Worm (Caenorhabditis elegans) whole organism, late embryonic: ENCODE measurements around the gene bmy-1.

ENCODE experiments used
- ceh-2 ChIP-seq: sonication (generic microtip); optimal IDR thresholded peaks from 2 replicates; lab custom pipeline; 2016; ENCODE audit warnings: missing genotype, missing genetic modification characterization, missing compliant biosample characterization
- ceh-24 ChIP-seq: sonication (generic microtip); optimal IDR thresholded peaks from 2 replicates; lab custom pipeline; 2016; ENCODE audit warnings: mild to moderate bottlenecking, missing genetic modification characterization, missing compliant biosample characterization
- ceh-34 ChIP-seq: sonication (generic microtip); optimal IDR thresholded peaks from 2 replicates; lab custom pipeline; 2016; ENCODE audit warnings: mild to moderate bottlenecking, missing genetic modification characterization, missing compliant biosample characterization
- dmd-4 ChIP-seq: sonication (generic microtip); optimal IDR thresholded peaks from 2 replicates; lab custom pipeline; 2016; ENCODE audit warnings: borderline replicate concordance, missing genetic modification characterization, missing compliant biosample characterization
- lim-6 ChIP-seq: sonication (generic microtip); optimal IDR thresholded peaks from 2 replicates; lab custom pipeline; 2016; ENCODE audit warnings: missing genetic modification characterization, missing compliant biosample characterization
- nhr-11 ChIP-seq: fragments of 150-350 bp; optimal IDR thresholded peaks from 2 replicates; lab custom pipeline; 2014; ENCODE audit warnings: missing biosample characterization, missing genetic modification characterization
- rnt-1 ChIP-seq: sonication (generic microtip); optimal IDR thresholded peaks from 2 replicates; lab custom pipeline; 2016; ENCODE audit warnings: missing genetic modification characterization, missing compliant biosample characterization

- TF ChIP-seq rnt-1 (tag; lab: Kevin White, UChicago) (no peak), lim-6 (no peak), ceh-24 (tag; lab: Kevin White, UChicago) (no peak), nhr-11 (no peak), dmd-4 (tag; lab: Kevin White, UChicago) (no peak), ceh-2 (no peak), ceh-34 (no peak)
Measured at ce11 chrII:5324653-5325052, 33.8 kb upstream of the bmy-1 start.
